Worm (Caenorhabditis elegans) whole organism, L2 larva: ENCODE measurements around the gene F53F8.5.

Experiments used
- nhr-11 ChIP-seq: fragments of 150-350 bp; optimal IDR thresholded peaks from 2 replicates; lab custom pipeline; 2014; ENCODE audit warnings: missing biosample characterization, missing genetic modification characterization
- sma-3 ChIP-seq: sonication (generic microtip); optimal IDR thresholded peaks from 2 replicates; lab custom pipeline; 2016; ENCODE audit warnings: missing genetic modification reagents, missing genetic modification characterization, missing compliant biosample characterization
- snpc-4 ChIP-seq: fragments of 150-350 bp; optimal IDR thresholded peaks from 2 replicates; lab custom pipeline; 2014; ENCODE audit warnings: missing biosample characterization, missing genetic modification characterization

DNA sequence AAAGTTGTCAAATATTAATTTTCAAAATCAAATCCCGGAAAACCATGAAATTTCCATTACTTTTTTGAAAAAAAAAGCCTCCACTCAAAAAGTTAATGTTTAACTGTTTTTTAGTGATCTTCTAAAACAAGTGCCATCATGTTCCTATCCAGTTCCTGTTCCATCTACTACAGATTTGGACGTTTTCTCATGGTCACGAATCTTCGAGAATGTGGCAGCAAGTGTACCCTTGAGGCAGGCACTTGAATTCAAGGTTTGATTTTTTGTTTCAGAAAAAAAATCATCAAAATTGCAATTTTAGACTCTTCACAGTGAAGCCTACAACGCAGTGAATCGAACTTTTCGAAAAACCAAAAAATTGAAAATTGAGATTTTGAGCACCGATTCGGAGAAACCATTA, 10.7 kb upstream of the F53F8.5 start:
- no peak for TF ChIP-seq snpc-4 (tag; lab: Kevin White, UChicago)
- TF ChIP-seq nhr-11 (tag; lab: Kevin White, UChicago), result no peak
- TF ChIP-seq sma-3 (GFP tag; lab: Kevin White, UChicago), result no peak
